Fruit fly (Drosophila melanogaster): ENCODE data around the gene GluRS-m.

The GluRS-m gene

DNA sequence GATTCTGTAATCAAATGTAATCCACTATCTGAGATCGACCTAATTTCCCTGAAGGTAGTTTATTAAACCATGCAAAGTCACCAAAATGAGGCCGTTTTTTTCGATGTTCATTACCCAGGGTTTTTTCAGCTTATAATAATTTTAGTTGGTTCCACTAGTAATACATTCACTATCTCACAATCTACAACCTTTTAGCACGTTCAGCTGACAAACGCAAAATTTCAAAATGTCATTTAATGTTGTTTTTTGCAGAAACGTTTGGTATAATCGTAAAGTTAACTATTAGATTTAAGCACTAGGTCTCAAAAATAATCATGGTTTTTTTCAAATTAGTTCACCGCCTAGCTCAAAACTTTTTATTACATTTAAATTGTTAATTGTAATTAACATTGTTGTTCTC is 16.8 kb downstream of the GluRS-m start, which contains the start of gene CG44836 (continued):
- TF ChIP-seq CG13123 (GFP tag; optimal IDR thresholded peaks at IDR 0.05) (no peak), MTF-1 (GFP tag; optimal IDR thresholded peaks at IDR 0.05; ENCODE audit: borderline replicate concordance) (no peak)

DNA sequence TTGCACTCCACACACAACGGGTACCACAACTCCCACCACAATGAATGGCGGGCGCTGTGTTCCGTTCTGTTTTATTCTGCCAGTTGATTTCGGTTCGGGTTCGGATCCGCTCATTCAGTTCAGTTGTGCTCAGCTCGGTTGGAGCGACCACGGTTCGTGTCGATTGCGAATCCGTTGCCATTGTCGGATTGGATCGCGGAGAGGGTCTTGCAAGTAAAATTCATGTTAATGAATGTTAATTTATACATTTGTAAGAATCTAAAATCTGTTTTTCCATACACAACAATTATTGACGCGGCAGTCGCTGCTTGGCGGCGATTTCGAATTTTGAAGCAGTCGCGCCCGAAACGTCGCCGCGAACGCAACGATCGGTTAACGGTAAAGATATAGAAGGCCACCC is 22.5 kb downstream of the GluRS-m start, which contains the start of gene Gagr:
TSS of gene Gagr (plus strand) at position 81 of the 400 bp plus-strand sequence.
- no peak for TF ChIP-seq CG15514 (GFP tag; optimal IDR thresholded peaks at IDR 0.05)
- TF ChIP-seq CG17186 (GFP tag; optimal IDR thresholded peaks at IDR 0.05): no peak
- no peak for TF ChIP-seq CG3065 (GFP tag; optimal IDR thresholded peaks at IDR 0.05)
- TF ChIP-seq Deaf1 (tag; optimal IDR thresholded peaks at IDR 0.05): peak; percentile 77
- TF ChIP-seq slbo (GFP tag; IDR thresholded peaks at IDR 0.05): 0 out of 2 replicates have a peak, but pooled peaks have one; percentile 25
- no peak for TF ChIP-seq CG13123 (GFP tag; optimal IDR thresholded peaks at IDR 0.05)
- TF ChIP-seq CG10209 (GFP tag; optimal IDR thresholded peaks at IDR 0.05): no peak
- no peak for TF ChIP-seq CG18764 (GFP tag; optimal IDR thresholded peaks at IDR 0.05)
- TF ChIP-seq CG30403 (GFP tag; optimal IDR thresholded peaks at IDR 0.05): no peak
- TF ChIP-seq CG10366 (GFP tag; IDR thresholded peaks at IDR 0.05): no peak
- no peak for TF ChIP-seq CG6654 (GFP tag; optimal IDR thresholded peaks at IDR 0.05)
- TF ChIP-seq D19A (tag; optimal IDR thresholded peaks at IDR 0.05): no peak
- TF ChIP-seq chn (GFP tag; optimal IDR thresholded peaks at IDR 0.05): no peak
- TF ChIP-seq gcm2 (GFP tag; optimal IDR thresholded peaks at IDR 0.05): no peak
- no peak for TF ChIP-seq CG7372 (GFP tag; IDR thresholded peaks at IDR 0.05)
- no peak for TF ChIP-seq CG2678 (tag; optimal IDR thresholded peaks at IDR 0.05)
- TF ChIP-seq Ravus (GFP tag; IDR thresholded peaks at IDR 0.05): no peak
- TF ChIP-seq vvl (GFP tag; IDR thresholded peaks at IDR 0.05): peak; percentile 65; the same call in 1 of the 2 replicates
- no peak for TF ChIP-seq CG10543 (GFP tag; optimal IDR thresholded peaks at IDR 0.05)
- no peak for TF ChIP-seq Bgb (GFP tag; IDR thresholded peaks at IDR 0.05; ENCODE audit: partially characterized antibody)
- TF ChIP-seq CG12769 (tag; optimal IDR thresholded peaks at IDR 0.05): no peak
- no peak for TF ChIP-seq CG12219 (GFP tag; optimal IDR thresholded peaks at IDR 0.05)
- no peak for TF ChIP-seq CG1832 (GFP tag; optimal IDR thresholded peaks at IDR 0.05)
- no peak for TF ChIP-seq Oaz (GFP tag; IDR thresholded peaks at IDR 0.05)
- TF ChIP-seq CG6175 (GFP tag; IDR thresholded peaks at IDR 0.05): no peak
- no peak for TF ChIP-seq gsb-n (tag; optimal IDR thresholded peaks at IDR 0.05)
- no peak for TF ChIP-seq ewg (GFP tag; optimal IDR thresholded peaks at IDR 0.05)
- TF ChIP-seq CG9932 (GFP tag; IDR thresholded peaks at IDR 0.05): no peak
- TF ChIP-seq bsh (GFP tag; optimal IDR thresholded peaks at IDR 0.05): no peak
- TF ChIP-seq cwo (GFP tag; optimal IDR thresholded peaks at IDR 0.05): no peak
- 0 out of 4 replicates have a peak, but pooled peaks have one; percentile 60 for TF ChIP-seq chinmo (GFP tag; IDR thresholded peaks at IDR 0.05; ENCODE audit: partially characterized antibody)
- TF ChIP-seq wor (GFP tag; IDR thresholded peaks at IDR 0.05): no peak
- no peak for TF ChIP-seq unpg (GFP tag; optimal IDR thresholded peaks at IDR 0.05)
- TF ChIP-seq odd (GFP tag; optimal IDR thresholded peaks at IDR 0.05): no peak
- no peak for TF ChIP-seq Stat92E (GFP tag; optimal IDR thresholded peaks at IDR 0.05)
- TF ChIP-seq CG16779 (GFP tag; IDR thresholded peaks at IDR 0.05): no peak
- no peak for TF ChIP-seq CG16863 (GFP tag; optimal IDR thresholded peaks at IDR 0.05)
- TF ChIP-seq CG9797 (GFP tag; optimal IDR thresholded peaks at IDR 0.05): no peak
- no peak for TF ChIP-seq CG2889 (GFP tag; IDR thresholded peaks at IDR 0.05)
- no peak for TF ChIP-seq sens-2 (GFP tag; IDR thresholded peaks at IDR 0.05)
- TF ChIP-seq HLHmδ (GFP tag; optimal IDR thresholded peaks at IDR 0.05): no peak
- TF ChIP-seq ham (GFP tag; IDR thresholded peaks at IDR 0.05): no peak
- peak; percentile 40 for TF ChIP-seq CG5180 (GFP tag; optimal IDR thresholded peaks at IDR 0.05)
- no peak for TF ChIP-seq CG30431 (GFP tag; optimal IDR thresholded peaks at IDR 0.05)
- TF ChIP-seq CHES-1-like (GFP tag; optimal IDR thresholded peaks at IDR 0.05): no peak
- TF ChIP-seq Mes4 (GFP tag; optimal IDR thresholded peaks at IDR 0.05): no peak
- TF ChIP-seq Rx (GFP tag; IDR thresholded peaks at IDR 0.05): 0 out of 2 replicates have a peak, but pooled peaks have one; percentile 10
- 0 out of 2 replicates have a peak, but pooled peaks have one; percentile 22 for TF ChIP-seq Rfx (GFP tag; IDR thresholded peaks at IDR 0.05)

All from whole organism, embryonic.